Worm (Caenorhabditis elegans): ENCODE results near the gene grd-10.
"Not testable (repeated sequence)": the region's sequence is repeated elsewhere in the genome, so short reads cannot be mapped to it uniquely, and the experiment has no call there.

grd-10 gene

DNA sequence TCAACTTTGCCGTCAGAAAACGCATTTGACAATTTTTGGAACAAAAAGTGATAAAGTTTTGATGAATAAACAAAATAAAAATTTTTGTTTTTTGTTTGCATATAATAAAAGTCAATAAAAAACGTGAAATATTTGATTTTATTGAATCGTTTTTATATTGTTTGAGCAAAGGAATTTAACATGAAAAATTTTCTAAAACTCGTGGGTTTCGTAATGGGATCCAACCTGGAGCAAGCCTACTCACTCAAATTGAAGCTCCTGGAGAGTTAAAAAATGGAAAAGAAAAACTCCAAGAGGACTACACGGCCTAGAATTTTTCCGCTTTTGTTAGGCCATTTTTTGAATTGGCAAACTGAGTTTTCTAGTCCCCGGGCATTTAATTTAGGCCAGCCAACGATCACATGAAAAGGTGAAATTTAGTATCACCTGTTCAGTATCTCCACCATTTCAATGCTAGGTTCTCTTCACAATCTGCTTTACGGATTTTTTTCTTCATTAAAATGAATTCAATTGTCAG lies 12.4 kb upstream of the grd-10 start, which contains the start of the genes C04C3.9 and srz-60:
Gene C04C3.9, minus strand, starts transcription at position 101 of the 517 bp plus-strand sequence.
Gene srz-60, plus strand, starts transcription at position 467 of the 517 bp plus-strand sequence.
- TF ChIP-seq lim-7 (GFP tag; IDR thresholded peaks at IDR 0.05) (no peak), nhr-25 (tag; optimal IDR thresholded peaks at IDR 0.05; ENCODE audit: borderline replicate concordance, insufficient read depth) (no peak), unc-62 (GFP tag; optimal IDR thresholded peaks at IDR 0.05 in 1 of 2) (peak in 1 of 2 experiments; percentile 30), unc-62 (tag; optimal IDR thresholded peaks at IDR 0.05) (no peak), ztf-11 (tag; optimal IDR thresholded peaks at IDR 0.05) (no peak), mdt-29 (GFP tag; IDR thresholded peaks at IDR 0.05) (no peak), nhr-6 (tag; optimal IDR thresholded peaks at IDR 0.05) (no peak)

DNA sequence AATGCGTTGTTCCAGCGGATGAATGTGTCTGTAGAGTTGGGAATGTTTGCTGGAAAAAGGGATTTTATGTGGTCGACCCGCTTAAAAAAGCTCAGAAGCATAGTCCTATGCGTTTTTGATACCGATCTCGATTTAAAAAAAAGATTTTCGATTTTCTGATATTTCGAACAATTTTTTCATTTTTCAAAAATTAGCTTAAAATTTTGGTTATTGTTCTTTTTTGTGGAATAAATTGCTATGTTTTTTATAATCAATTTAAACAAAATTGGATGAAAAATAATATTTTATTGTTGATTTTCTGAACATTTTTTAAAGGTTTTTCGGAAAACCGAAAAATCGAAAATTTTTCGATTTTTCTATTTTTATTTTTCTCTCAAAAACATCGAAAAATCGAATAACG lies 7.5 kb upstream of the grd-10 start, which contains the start of gene C04C3.7:
Gene C04C3.7, minus strand, starts transcription at position 101 of the 400 bp plus-strand sequence.
- not testable (repeated sequence) for TF ChIP-seq ceh-28, nhr-77, ceh-82 (tag; optimal IDR thresholded peaks at IDR 0.05)

DNA sequence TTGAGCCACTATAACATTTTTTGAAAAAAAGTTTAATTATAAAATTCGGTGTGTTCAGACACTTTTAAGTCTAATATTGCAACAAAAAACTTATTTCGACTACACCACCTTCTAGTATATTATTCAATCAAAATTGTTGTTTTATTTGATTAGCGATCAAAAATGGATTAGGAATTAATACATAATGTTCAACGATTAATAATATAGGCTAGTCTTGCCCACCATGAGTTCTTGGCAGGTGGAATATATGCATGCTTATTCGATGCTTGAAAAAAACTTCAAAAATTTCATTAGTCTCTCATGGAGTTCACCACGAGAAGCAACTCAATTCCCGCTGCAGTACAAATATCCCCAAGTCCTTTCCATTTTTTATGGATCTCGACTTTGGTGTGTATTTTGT lies 4.8 kb upstream of the grd-10 start, which contains the start of gene srz-32:
Gene srz-32, plus strand, starts transcription at position 301 of the 400 bp plus-strand sequence.
- TF ChIP-seq nhr-10 (tag; optimal IDR thresholded peaks at IDR 0.05), result no peak
- TF ChIP-seq daf-12 (tag; optimal IDR thresholded peaks at IDR 0.05), result no peak
- no peak for TF ChIP-seq F26F4.8 (GFP tag; conservative IDR thresholded peaks at IDR 0.05)
- no peak for TF ChIP-seq snpc-4 (tag; optimal IDR thresholded peaks at IDR 0.05)
- TF ChIP-seq mdl-1 (tag; optimal IDR thresholded peaks at IDR 0.05), result no peak
- TF ChIP-seq pqm-1 (tag; optimal IDR thresholded peaks at IDR 0.05), result no peak
- no peak for TF ChIP-seq F37D6.2 (tag; optimal IDR thresholded peaks at IDR 0.05)
- no peak for TF ChIP-seq nhr-42 (GFP tag; IDR thresholded peaks at IDR 0.05)
- no peak for TF ChIP-seq ceh-20 (GFP tag; IDR thresholded peaks at IDR 0.05)
- TF ChIP-seq hif-1 (tag; optimal IDR thresholded peaks at IDR 0.05), result no peak
- no peak for TF ChIP-seq mep-1 (tag; optimal IDR thresholded peaks at IDR 0.05)
- no peak for TF ChIP-seq nhr-76 (tag; optimal IDR thresholded peaks at IDR 0.05)
- TF ChIP-seq R02D3.7 (tag; optimal IDR thresholded peaks at IDR 0.05), result no peak

ce11 chrIV:3438022-3438421 lies 2.8 kb upstream of the grd-10 start, which contains the start of gene grd-13:
Gene grd-13, plus strand, starts transcription at chrIV:3438312.
- no peak for TF ChIP-seq lin-38 (GFP tag; IDR thresholded peaks at IDR 0.05)
- TF ChIP-seq jun-1 (tag; optimal IDR thresholded peaks at IDR 0.05), result no peak
- TF ChIP-seq unc-62 (GFP tag; optimal IDR thresholded peaks at IDR 0.05 in 1 of 2), result peak in 1 of 2 experiments; percentile 32
- no peak for TF ChIP-seq unc-62 (tag; optimal IDR thresholded peaks at IDR 0.05)
- no peak for TF ChIP-seq mxl-2 (GFP tag; conservative IDR thresholded peaks at IDR 0.05)
- no peak for TF ChIP-seq madf-9 (GFP tag; conservative IDR thresholded peaks at IDR 0.05)
- TF ChIP-seq ama-1 (optimal IDR thresholded peaks at IDR 0.05), result no peak
- TF ChIP-seq aha-1 (tag), result no peak
- TF ChIP-seq ceh-28 (tag; optimal IDR thresholded peaks at IDR 0.05), result no peak

DNA sequence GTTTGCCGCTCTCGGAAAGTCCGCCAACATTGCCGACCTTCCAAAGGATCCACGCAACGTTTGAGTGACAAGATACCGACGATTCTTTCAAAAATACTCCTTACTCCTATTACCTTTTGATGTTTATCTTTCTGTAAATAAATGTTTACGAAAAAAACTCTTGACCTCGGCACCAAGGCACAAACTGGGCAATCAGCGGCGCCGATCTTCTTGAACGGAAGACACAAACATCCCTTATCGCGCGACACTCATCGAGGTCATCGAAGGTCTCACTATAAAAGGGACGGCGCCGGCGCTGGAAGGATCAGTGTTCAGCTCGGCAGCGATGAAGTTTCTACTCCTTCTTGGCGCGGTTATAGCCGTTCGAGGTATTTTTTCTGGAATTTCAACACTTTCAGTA lies 1.5 kb upstream of the grd-10 start, which contains the start of gene grd-3:
Gene grd-3, plus strand, starts transcription at position 302 of the 400 bp plus-strand sequence.
- no peak for TF ChIP-seq fkh-10 (GFP tag; optimal IDR thresholded peaks at IDR 0.05)
- no peak for TF ChIP-seq jun-1 (tag; optimal IDR thresholded peaks at IDR 0.05)
- no peak for TF ChIP-seq ceh-32 (tag; optimal IDR thresholded peaks at IDR 0.05; ENCODE audit: poor library complexity)
- no peak for TF ChIP-seq F10B5.3 (tag; optimal IDR thresholded peaks at IDR 0.05)
- TF ChIP-seq unc-130 (GFP tag; optimal IDR thresholded peaks at IDR 0.05), result no peak
- TF ChIP-seq nhr-77 (tag; optimal IDR thresholded peaks at IDR 0.05), result no peak
- no peak for TF ChIP-seq dmd-6 (GFP tag; IDR thresholded peaks at IDR 0.05)
- TF ChIP-seq pha-4 (GFP tag; IDR thresholded peaks at IDR 0.05), result no peak
- no peak for TF ChIP-seq pha-4 (tag; optimal IDR thresholded peaks at IDR 0.05)
- no peak for TF ChIP-seq mes-2 (tag; optimal IDR thresholded peaks at IDR 0.05; ENCODE audit: poor library complexity, severe bottlenecking)
- TF ChIP-seq lin-29 (GFP tag; IDR thresholded peaks at IDR 0.05), result no peak
- no peak for TF ChIP-seq dmd-8 (GFP tag; IDR thresholded peaks at IDR 0.05)
